Fruit fly (Drosophila melanogaster) whole organism, adult: Measurements from ENCODE around the gene Cypl.

Source experiments
- CG12768 ChIP-seq: fragments of 200-800 bp; sonication (Bioruptor generic); optimal IDR thresholded peaks from 2 replicates; lab custom pipeline; 2017; ENCODE audit warnings: missing biosample characterization, missing genetic modification characterization, mild to moderate bottlenecking, moderate library complexity, missing genetic modification reagents
- CG1620 ChIP-seq: fragments of 200-800 bp; sonication (Bioruptor generic); optimal IDR thresholded peaks from 2 replicates; lab custom pipeline; 2016; ENCODE audit warnings: missing biosample characterization, missing genetic modification characterization
- CG33017 ChIP-seq: fragments of 200-800 bp; sonication (Bioruptor generic); optimal IDR thresholded peaks from 2 replicates; lab custom pipeline; 2018; ENCODE audit warnings: missing biosample characterization, mild to moderate bottlenecking, missing genetic modification characterization, moderate library complexity
- CG5204 ChIP-seq: fragments of 200-800 bp; sonication (Bioruptor generic); optimal IDR thresholded peaks from 2 replicates; lab custom pipeline; 2016; ENCODE audit warnings: missing biosample characterization, missing genetic modification characterization
- CG7045 ChIP-seq: fragments of 200-800 bp; sonication (Bioruptor generic); optimal IDR thresholded peaks from 2 replicates; lab custom pipeline; 2017; ENCODE audit warnings: missing biosample characterization, mild to moderate bottlenecking, missing genetic modification characterization
- CG7101 ChIP-seq: fragments of 200-800 bp; sonication (Bioruptor generic); optimal IDR thresholded peaks from 2 replicates; lab custom pipeline; 2018; ENCODE audit warnings: missing biosample characterization, mild to moderate bottlenecking, missing genetic modification characterization, moderate library complexity
- Hr96 ChIP-seq: fragments of 200-800 bp; sonication (Bioruptor generic); optimal IDR thresholded peaks from 2 replicates; lab custom pipeline; 2016; ENCODE audit warnings: missing biosample characterization, missing genetic modification characterization
- Mnt ChIP-seq: fragments of 200-800 bp; sonication (Bioruptor generic); optimal IDR thresholded peaks from 2 replicates; lab custom pipeline; 2016; ENCODE audit warnings: missing biosample characterization, mild to moderate bottlenecking, missing genetic modification characterization
- bab1 ChIP-seq: fragments of 200-800 bp; sonication (Bioruptor generic); optimal IDR thresholded peaks from 3 replicates; lab custom pipeline; 2019; ENCODE audit warnings: missing biosample characterization, mild to moderate bottlenecking, missing genetic modification characterization, moderate library complexity
- cic ChIP-seq: fragments of 200-800 bp; sonication (Bioruptor generic); optimal IDR thresholded peaks from 2 replicates; lab custom pipeline; 2017; ENCODE audit warnings: missing biosample characterization, mild to moderate bottlenecking, missing genetic modification characterization, moderate library complexity
- ovo ChIP-seq: fragments of 200-800 bp; sonication (Bioruptor generic); optimal IDR thresholded peaks from 2 replicates; lab custom pipeline; 2016; ENCODE audit warnings: missing biosample characterization, missing genetic modification characterization
- tj ChIP-seq: fragments of 200-800 bp; sonication (Bioruptor generic); optimal IDR thresholded peaks from 3 replicates; lab custom pipeline; 2017; ENCODE audit warnings: missing biosample characterization, mild to moderate bottlenecking, missing genetic modification characterization, moderate library complexity

DNA sequence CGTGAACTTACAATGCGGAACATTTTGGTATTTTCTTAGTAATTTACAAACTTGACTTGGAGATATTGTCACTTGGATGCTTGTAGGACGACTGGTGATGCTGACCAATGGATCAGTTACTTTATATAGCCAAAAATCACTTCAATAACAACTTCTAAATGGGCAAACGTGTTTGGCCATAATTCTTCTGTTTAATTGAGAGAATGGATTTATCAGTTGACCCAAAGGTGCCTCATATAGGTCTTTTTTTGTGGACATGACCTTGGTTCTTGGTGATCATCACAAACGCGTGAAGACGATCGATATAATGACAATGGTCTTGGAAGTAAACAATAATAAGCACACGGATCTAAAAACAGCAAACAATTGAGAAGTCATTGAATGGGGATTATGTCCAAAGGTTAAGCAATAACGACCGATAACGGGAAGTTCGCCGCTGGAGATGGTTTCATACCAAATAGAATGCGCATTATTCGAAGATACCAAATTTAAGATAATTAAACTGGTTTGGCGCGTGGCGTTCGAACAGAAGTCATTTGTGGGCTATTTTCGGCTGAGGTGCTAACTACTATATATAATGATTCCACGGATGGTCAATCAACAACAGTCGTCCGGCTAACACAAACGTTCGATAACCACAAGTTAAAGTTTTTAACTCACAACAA is 42.2 kb downstream of the Cypl start, which contains the start of the genes CG34267 and CG34268:
- TF ChIP-seq CG1620 (GFP tag; lab: Kevin White, UChicago) = no peak
- TF ChIP-seq tj (GFP tag; lab: Kevin White, UChicago) = no peak
- TF ChIP-seq ovo (GFP tag; lab: Kevin White, UChicago) = no peak
- no peak for TF ChIP-seq CG7045 (GFP tag; lab: Kevin White, UChicago)
- TF ChIP-seq CG5204 (GFP tag; lab: Kevin White, UChicago) = no peak
- TF ChIP-seq CG12768 (GFP tag; lab: Kevin White, UChicago) = no peak
- TF ChIP-seq bab1 (GFP tag; lab: Kevin White, UChicago) = no peak
- TF ChIP-seq Hr96 (GFP tag; lab: Kevin White, UChicago) = no peak
- TF ChIP-seq CG33017 (tag; lab: Kevin White, UChicago) = no peak
- TF ChIP-seq Mnt (GFP tag; lab: Kevin White, UChicago) = no peak
- TF ChIP-seq CG7101 (tag; lab: Kevin White, UChicago) = no peak
- TF ChIP-seq cic = no peak
